Fruit fly (Drosophila melanogaster) Kc167 (cell line): ENCODE data around the gene CG6870.

Source experiments
- Myc ChIP-seq: fragments of >200 bp; optimal IDR thresholded peaks from 2 replicates; lab custom pipeline; 2017; ENCODE audit warnings: missing external identifiers
- Sin3A ChIP-seq: fragments of >200 bp; optimal IDR thresholded peaks from 2 replicates; lab custom pipeline; 2018; ENCODE audit warnings: missing external identifiers
- h ChIP-seq: fragments of >200 bp; optimal IDR thresholded peaks from 3 replicates; lab custom pipeline; 2018; ENCODE audit warnings: missing external identifiers
- insv ChIP-seq: fragments of >200 bp; optimal IDR thresholded peaks from 3 replicates; lab custom pipeline; 2018; ENCODE audit warnings: missing external identifiers
- psq ChIP-seq: fragments of >200 bp; optimal IDR thresholded peaks from 2 replicates; lab custom pipeline; 2017; ENCODE audit warnings: missing external identifiers
- ttk ChIP-seq: sonication (Bioruptor generic); optimal IDR thresholded peaks from 2 replicates; lab custom pipeline; 2017; ENCODE audit warnings: missing external identifiers

CG6870 gene

DNA sequence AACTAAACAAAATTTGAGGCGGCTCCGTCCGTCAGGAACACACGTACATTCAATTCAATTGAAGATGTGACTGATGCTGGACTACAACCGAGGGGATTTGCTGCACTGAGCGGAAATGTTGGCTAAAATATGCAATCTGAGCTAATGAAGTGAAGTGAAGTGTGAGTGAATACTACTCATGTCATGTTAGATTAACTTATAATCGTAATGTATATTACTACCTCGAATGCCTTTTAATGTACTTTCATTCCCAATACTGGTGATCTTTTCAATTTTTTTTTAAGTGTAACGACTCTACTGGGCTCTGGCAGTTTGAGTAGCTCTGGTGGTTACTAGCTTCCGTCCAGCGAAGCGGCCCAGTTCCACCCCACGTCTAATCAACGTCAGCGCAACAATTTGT lies 9.1 kb downstream of the CG6870 start:
- TF ChIP-seq insv (lab: Kevin White, UChicago), result no peak
- TF ChIP-seq ttk (lab: Kevin White, UChicago), result no peak
- TF ChIP-seq h (lab: Kevin White, UChicago), result no peak
- no peak for TF ChIP-seq psq (lab: Kevin White, UChicago)
- no peak for TF ChIP-seq Myc (lab: Kevin White, UChicago)
- TF ChIP-seq Sin3A (lab: Kevin White, UChicago), result no peak

DNA sequence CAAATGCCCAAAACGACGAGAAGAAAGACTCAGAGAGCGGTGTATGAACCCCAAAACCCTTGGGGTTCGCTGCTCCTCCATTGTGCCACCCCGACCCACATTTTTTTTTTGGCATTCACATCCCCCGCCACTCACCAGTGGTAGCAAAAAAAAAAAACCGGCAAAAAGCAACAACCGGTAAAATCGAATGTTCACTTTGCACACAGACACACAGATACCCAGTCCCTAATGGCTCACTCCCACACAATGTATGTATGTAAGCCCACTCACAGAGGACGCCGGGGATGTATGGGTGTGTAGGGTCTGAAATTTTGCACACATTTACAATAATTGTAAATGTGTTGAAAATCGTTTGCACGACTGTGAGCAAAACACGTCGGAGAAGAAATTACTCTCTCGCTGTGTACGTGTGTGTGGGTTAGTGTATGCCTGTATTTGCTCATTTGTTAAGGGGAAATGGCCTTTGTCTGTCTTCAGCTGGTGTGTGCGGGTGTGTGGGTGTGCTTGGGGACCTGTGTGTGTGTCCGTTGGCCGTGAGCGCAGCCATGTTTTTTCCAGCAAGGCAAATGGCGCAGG lies 17.7 kb downstream of the CG6870 start:
- TF ChIP-seq insv (lab: Kevin White, UChicago) (no peak), ttk (lab: Kevin White, UChicago) (no peak), Sin3A (lab: Kevin White, UChicago) (no peak), psq (lab: Kevin White, UChicago) (no peak), Myc (lab: Kevin White, UChicago) (no peak)

DNA sequence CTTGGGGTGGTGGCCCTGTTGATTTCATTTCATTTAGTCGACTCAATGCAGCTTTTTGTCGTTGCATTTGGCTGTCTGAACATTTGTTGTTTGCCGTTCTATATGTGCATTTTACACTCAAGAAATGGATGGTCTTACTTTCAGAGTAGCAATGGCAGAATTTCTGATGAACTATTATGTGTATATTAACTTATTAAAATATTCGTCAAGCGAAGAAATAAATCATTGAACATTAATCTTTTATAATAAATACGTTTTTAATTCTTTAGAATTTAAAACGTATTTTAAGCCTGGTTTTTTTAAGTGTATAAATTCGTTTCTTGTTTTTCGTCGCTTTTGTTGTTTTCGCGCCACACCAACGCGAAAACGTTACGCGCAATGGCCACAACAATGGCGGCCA lies 19.0 kb downstream of the CG6870 start:
- TF ChIP-seq psq (lab: Kevin White, UChicago) (no peak), h (lab: Kevin White, UChicago) (no peak), insv (lab: Kevin White, UChicago) (no peak), ttk (lab: Kevin White, UChicago) (no peak), Myc (lab: Kevin White, UChicago) (no peak), Sin3A (lab: Kevin White, UChicago) (no peak)

DNA sequence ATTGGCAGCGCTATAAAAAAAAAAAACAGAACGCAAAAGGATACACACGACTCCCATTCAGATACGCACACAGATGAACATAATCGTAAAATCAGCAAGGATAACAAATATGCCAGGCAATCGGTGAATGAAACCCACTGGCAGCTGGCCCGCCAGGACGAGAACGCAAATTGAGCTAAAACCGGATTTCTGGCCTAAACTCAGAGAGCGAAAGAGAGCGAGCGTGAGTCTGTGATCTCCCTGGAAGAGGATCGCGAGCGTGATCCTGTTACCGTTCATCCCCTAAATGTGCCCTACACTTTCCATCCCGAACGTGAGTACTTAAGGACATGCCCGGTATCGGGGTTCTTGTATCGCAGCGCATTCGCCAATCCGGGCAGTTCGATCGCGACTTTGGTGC lies 26.4 kb downstream of the CG6870 start:
- TF ChIP-seq h (lab: Kevin White, UChicago) (no peak), ttk (lab: Kevin White, UChicago) (no peak), insv (lab: Kevin White, UChicago) (no peak), Myc (lab: Kevin White, UChicago) (no peak), psq (lab: Kevin White, UChicago) (no peak), Sin3A (lab: Kevin White, UChicago) (no peak)

DNA sequence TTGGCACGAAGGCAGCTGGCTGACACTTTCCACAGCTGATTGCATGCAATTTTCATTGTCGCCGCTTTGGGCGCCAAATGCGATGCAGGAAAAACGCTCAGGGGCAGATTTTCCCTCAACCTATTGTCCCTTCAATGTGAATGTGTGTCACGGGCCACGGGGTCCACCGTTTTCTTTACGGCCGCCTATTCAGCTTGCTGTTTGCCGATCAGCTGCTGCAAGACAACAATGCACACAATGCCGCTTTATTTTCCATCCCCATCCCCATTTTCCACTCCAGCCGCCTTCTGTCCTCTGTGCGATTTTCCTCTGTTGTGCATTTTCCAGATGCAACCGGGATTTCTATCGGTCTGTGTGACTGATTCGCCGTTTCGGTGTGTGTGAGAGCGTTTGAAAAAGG lies 27.4 kb downstream of the CG6870 start:
- TF ChIP-seq Myc (lab: Kevin White, UChicago), result no peak
- no peak for TF ChIP-seq insv (lab: Kevin White, UChicago)
- no peak for TF ChIP-seq ttk (lab: Kevin White, UChicago)
- no peak for TF ChIP-seq psq (lab: Kevin White, UChicago)
- no peak for TF ChIP-seq h (lab: Kevin White, UChicago)
- no peak for TF ChIP-seq Sin3A (lab: Kevin White, UChicago)

DNA sequence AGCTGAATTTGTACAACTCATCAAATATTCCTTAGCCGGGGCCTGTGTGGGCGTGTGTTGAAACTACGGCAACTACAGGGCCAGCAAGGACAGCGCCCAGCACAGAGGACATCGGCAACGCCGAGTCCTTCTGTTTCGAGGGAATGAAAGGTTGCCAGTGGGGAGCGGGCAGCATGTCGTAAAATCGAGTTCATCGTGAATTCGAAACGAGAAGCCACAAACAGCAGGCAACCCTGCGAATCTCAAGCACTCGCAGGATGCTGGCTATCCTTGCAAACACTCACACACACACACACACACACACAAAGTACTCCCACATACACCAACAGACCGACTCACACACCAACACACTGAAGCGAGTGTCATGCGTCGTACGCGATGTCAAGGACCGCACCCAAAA lies 30.2 kb downstream of the CG6870 start:
- TF ChIP-seq ttk (lab: Kevin White, UChicago), result no peak
- TF ChIP-seq h (lab: Kevin White, UChicago), result no peak
- TF ChIP-seq psq (lab: Kevin White, UChicago), result no peak
- no peak for TF ChIP-seq insv (lab: Kevin White, UChicago)
- TF ChIP-seq Myc (lab: Kevin White, UChicago), result no peak
- TF ChIP-seq Sin3A (lab: Kevin White, UChicago), result no peak

DNA sequence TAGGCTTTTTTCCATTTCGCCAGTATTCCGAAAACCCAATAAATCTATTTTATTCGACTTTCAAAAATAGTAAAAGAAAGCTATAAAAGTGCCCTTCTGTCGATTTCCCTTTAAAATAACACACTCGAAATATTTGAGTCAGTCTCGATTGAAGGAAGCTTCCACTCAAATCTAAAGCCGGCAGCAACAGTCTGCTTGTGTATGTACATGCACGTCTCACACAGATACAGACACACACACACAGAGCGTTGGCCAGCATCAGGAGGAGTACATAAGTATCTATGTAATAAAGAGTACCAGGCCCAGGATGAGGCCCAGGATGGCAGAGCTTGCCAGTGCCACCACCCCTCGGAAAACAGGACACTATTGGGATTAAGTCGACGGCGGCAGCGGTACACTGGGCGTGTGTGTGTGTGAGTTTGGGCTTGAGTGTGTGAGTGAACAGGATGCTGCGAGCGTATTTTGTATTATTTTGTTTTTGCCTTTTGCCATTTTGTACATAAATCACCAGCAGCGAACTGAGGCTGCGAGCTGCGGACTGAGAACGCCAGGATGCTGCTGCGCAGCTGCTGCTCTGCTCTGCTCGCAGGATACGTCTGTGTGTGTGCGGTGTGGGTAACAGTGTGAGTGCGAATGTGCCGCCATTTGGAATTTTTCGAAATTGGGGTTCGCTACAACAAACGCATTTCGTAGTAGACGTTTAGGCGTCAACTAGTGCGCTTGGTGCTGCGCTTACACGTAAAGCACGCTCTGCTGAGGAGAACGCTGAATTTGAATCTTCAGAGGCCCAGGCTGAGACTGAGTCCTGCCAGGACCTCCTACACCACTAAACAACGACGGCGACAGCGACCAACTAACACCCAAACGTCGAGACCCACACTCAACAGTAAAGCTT lies 31.7 kb downstream of the CG6870 start:
- TF ChIP-seq Sin3A (lab: Kevin White, UChicago) (no peak), Myc (lab: Kevin White, UChicago) (no peak), insv (lab: Kevin White, UChicago) (no peak), h (lab: Kevin White, UChicago) (no peak), ttk (lab: Kevin White, UChicago) (no peak), psq (lab: Kevin White, UChicago) (no peak)

DNA sequence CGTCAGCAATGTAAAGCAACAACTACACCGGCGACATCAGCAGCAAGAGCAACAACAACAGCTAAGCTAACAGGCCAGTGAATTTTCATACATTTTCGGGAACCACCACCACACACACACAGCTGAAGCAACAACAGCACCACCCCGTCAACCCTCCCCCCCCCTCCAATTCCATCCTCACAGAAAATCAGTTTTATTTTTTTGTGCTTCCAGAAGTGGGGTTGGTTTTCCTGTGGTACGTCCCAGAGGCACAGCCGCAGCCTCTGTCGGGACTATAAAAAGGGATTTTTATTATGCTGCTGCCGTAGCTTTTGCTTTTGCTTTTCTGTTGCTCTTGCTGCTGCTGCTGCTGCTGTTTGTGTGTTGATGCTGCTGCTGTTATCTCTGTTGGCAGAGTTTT lies 32.8 kb downstream of the CG6870 start:
- no peak for TF ChIP-seq h (lab: Kevin White, UChicago)
- no peak for TF ChIP-seq Sin3A (lab: Kevin White, UChicago)
- TF ChIP-seq psq (lab: Kevin White, UChicago), result no peak
- TF ChIP-seq insv (lab: Kevin White, UChicago), result no peak
- TF ChIP-seq Myc (lab: Kevin White, UChicago), result no peak
- no peak for TF ChIP-seq ttk (lab: Kevin White, UChicago)

DNA sequence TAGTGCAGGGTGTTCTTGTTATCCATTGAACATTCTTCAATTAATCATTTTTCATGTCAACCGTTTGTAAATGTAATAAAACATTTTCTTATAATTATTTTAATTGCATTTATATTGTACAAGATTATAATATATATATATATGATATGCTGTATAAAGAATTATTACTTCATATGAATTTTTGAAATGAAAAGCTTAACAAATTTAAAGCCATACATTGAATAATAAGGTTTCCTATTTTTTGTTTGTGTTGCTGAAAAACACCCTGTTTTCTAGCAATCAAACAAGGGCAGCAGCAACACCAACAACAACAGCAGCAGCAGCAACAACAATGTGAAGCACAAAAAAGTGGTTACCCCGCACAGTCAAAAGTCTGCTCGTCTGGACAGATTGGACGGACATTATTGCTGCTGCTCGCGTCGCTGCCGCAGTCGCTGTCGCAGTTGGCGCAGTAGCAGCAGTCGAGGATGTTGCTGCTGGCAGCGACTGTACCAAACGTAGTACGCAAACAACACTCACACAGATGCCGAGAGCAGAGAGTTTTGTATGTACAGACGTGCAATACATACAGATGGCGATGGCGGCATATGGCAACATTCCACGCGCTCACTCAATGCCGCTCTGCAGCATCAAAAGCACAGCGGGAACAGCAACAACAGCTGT lies 33.9 kb downstream of the CG6870 start:
- TF ChIP-seq Myc (lab: Kevin White, UChicago) (no peak), psq (lab: Kevin White, UChicago) (no peak), insv (lab: Kevin White, UChicago) (no peak), ttk (lab: Kevin White, UChicago) (no peak), Sin3A (lab: Kevin White, UChicago) (no peak), h (lab: Kevin White, UChicago) (no peak)

DNA sequence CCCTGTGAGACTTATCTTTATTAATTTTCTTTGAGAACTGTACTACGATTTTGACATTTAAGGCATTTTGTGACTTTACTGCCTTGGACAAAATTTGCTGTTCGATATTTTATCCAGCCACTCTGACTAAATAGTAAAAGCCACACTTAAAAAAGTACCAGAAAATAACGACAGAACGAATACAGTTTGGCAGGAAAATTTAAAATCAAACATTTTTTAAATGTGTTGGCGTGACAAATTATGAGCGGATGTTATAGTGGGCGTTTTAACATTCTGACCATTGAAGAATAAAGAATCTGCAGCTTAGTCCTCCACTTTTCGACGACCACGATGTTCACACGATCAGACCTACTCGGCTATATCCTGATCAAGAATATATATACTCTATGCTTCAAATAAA lies 36.4 kb downstream of the CG6870 start, which contains the start of gene CG7094:
TSS of gene CG7094 (minus strand) at position 101 of the 400 bp plus-strand sequence.
- TF ChIP-seq h (lab: Kevin White, UChicago) (no peak), psq (lab: Kevin White, UChicago) (no peak), Sin3A (lab: Kevin White, UChicago) (no peak), insv (lab: Kevin White, UChicago) (no peak), ttk (lab: Kevin White, UChicago) (no peak), Myc (lab: Kevin White, UChicago) (no peak)
